Fruit fly (Drosophila melanogaster) whole organism, wandering third instar larva: ENCODE measurements around the gene CG11598.

Experiments
- Abd-B ChIP-seq: fragments of >200 bp; optimal IDR thresholded peaks from 2 replicates; lab custom pipeline; 2017; ENCODE audit warnings: missing biosample characterization, missing genetic modification characterization
- HLH106 ChIP-seq: fragments of 200-800 bp; optimal IDR thresholded peaks from 3 replicates; lab custom pipeline; 2019; ENCODE audit warnings: missing biosample characterization, mild to moderate bottlenecking, missing genetic modification characterization, moderate library complexity
- Hr78 ChIP-seq: fragments of >200 bp; optimal IDR thresholded peaks from 2 replicates; lab custom pipeline; 2017; ENCODE audit warnings: missing biosample characterization, missing genetic modification characterization
- Hr83 ChIP-seq: fragments of 200-300 bp; sonication (Bioruptor generic); optimal IDR thresholded peaks from 2 replicates; lab custom pipeline; 2016; ENCODE audit warnings: missing biosample characterization, mild to moderate bottlenecking, missing genetic modification characterization, moderate library complexity; ENCODE audit not compliant: poor library complexity, severe bottlenecking
- brk ChIP-seq: fragments of 200-800 bp; sonication (Bioruptor generic); optimal IDR thresholded peaks from 2 replicates; lab custom pipeline; 2016; ENCODE audit warnings: missing biosample characterization, mild to moderate bottlenecking, missing genetic modification characterization
- ey ChIP-seq: fragments of 200-800 bp; sonication (Bioruptor generic); optimal IDR thresholded peaks from 2 replicates; lab custom pipeline; 2016; ENCODE audit warnings: missing biosample characterization, missing genetic modification characterization
- fru ChIP-seq: fragments of 200-800 bp; sonication (Bioruptor generic); optimal IDR thresholded peaks from 3 replicates; lab custom pipeline; 2016; ENCODE audit warnings: missing biosample characterization, mild to moderate bottlenecking, missing genetic modification characterization
- pan ChIP-seq: fragments of >200 bp; optimal IDR thresholded peaks from 2 replicates; lab custom pipeline; 2017

- TF ChIP-seq brk (GFP tag; lab: Kevin White, UChicago): no peak
- no peak for TF ChIP-seq HLH106
- no peak for TF ChIP-seq fru (GFP tag; lab: Kevin White, UChicago)
- no peak for TF ChIP-seq pan (lab: Kevin White, UChicago)
- no peak for TF ChIP-seq Abd-B (GFP tag; lab: Kevin White, UChicago)
- no peak for TF ChIP-seq Hr83
- no peak for TF ChIP-seq ey (GFP tag; lab: Kevin White, UChicago)
- TF ChIP-seq Hr78: no peak
Observed at dm6 chr3R:12645771-12646317, 11.1 kb downstream of the CG11598 start.
